Worm (Caenorhabditis elegans) whole organism, L4/young adult: ENCODE data around the gene ZK616.61.

Experiments used
- W03F9.2 ChIP-seq: fragments of 150-350 bp; optimal IDR thresholded peaks from 2 replicates; lab custom pipeline; 2014; ENCODE audit warnings: missing biosample characterization, missing genetic modification characterization
- him-1 ChIP-seq: sonication (generic microtip); optimal IDR thresholded peaks from 2 replicates; lab custom pipeline; 2016; ENCODE audit warnings: missing genotype, missing genetic modification reagents, missing genetic modification characterization, missing compliant biosample characterization

DNA sequence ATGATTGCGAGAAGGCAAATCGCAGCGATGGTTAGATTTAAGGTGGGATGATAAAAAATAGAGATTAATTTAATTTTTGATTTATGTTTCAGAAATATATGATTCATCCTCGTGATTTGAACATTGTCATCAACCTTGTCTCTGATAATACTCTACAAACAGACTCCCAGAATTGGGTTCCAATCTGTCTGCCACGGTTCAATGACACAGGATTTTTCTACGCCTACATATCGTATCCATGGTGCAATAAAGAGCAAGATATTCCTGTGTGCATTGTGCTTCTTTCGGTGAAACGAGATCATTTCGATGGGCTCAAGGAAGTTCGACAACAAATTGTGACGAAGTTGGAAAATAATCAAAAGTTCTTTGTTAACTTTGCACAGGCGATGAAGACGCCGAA lies 37.5 kb upstream of the ZK616.61 start:
- no peak for TF ChIP-seq him-1
- TF ChIP-seq W03F9.2 (tag; lab: Kevin White, UChicago) = no peak
